Worm (Caenorhabditis elegans) whole organism, L2 larva: ENCODE data around the gene ins-7.
A peak's percentile ranks its signal among the peaks of the same experiment; 100 is the strongest.

ENCODE experiments used
- C34F6.9 ChIP-seq: fragments of 150-350 bp; optimal IDR thresholded peaks from 2 replicates; lab custom pipeline; 2014; ENCODE audit warnings: missing biosample characterization, missing genetic modification characterization
- F13H6.1 ChIP-seq: sonication (generic microtip); optimal IDR thresholded peaks from 2 replicates; lab custom pipeline; 2016; ENCODE audit warnings: missing genetic modification characterization, missing compliant biosample characterization
- Y55F3AM.14 ChIP-seq: fragments of 200-800 bp; sonication (Bioruptor generic); optimal IDR thresholded peaks from 2 replicates; lab custom pipeline; 2018; ENCODE audit warnings: mild to moderate bottlenecking, missing genetic modification characterization, missing compliant biosample characterization
- ZK546.5 ChIP-seq: sonication (generic microtip); optimal IDR thresholded peaks from 2 replicates; lab custom pipeline; 2017; ENCODE audit warnings: missing biosample characterization, missing genetic modification characterization
- alr-1 ChIP-seq: fragments of 150-350 bp; optimal IDR thresholded peaks from 2 replicates; lab custom pipeline; 2014; ENCODE audit warnings: missing biosample characterization, missing genetic modification characterization
- aly-2 ChIP-seq: fragments of 150-350 bp; optimal IDR thresholded peaks from 2 replicates; lab custom pipeline; 2014; ENCODE audit warnings: missing biosample characterization, missing genetic modification characterization
- ama-1 ChIP-seq: fragments of 150-350 bp; optimal IDR thresholded peaks from 2 replicates; lab custom pipeline; 2018; ENCODE audit warnings: inconsistent platforms
- ceh-16 ChIP-seq: fragments of 150-350 bp; optimal IDR thresholded peaks from 2 replicates; lab custom pipeline; 2014; ENCODE audit warnings: missing biosample characterization, missing genetic modification characterization
- ceh-82 ChIP-seq: fragments of 150-350 bp; optimal IDR thresholded peaks from 2 replicates; lab custom pipeline; 2014; ENCODE audit warnings: missing biosample characterization, missing genetic modification characterization
- crh-2 ChIP-seq: sonication (generic microtip); optimal IDR thresholded peaks from 2 replicates; lab custom pipeline; 2017; ENCODE audit warnings: missing biosample characterization, missing genetic modification characterization
- dmd-4 ChIP-seq: sonication (generic microtip); optimal IDR thresholded peaks from 2 replicates; lab custom pipeline; 2017; ENCODE audit warnings: missing biosample characterization, missing genetic modification characterization
- egl-27 ChIP-seq: sonication (generic microtip); optimal IDR thresholded peaks from 3 replicates; lab custom pipeline; 2017; ENCODE audit warnings: missing biosample characterization, missing genetic modification reagents, missing genetic modification characterization
- elt-3 ChIP-seq: sonication (generic microtip); optimal IDR thresholded peaks from 2 replicates; lab custom pipeline; 2017; ENCODE audit warnings: missing biosample characterization, missing genetic modification characterization
- fos-1 ChIP-seq: fragments of 150-350 bp; optimal IDR thresholded peaks from 2 replicates; lab custom pipeline; 2014; ENCODE audit warnings: missing biosample characterization, missing genetic modification characterization
- lin-11 ChIP-seq: fragments of 150-350 bp; sonication (generic microtip); optimal IDR thresholded peaks from 2 replicates; lab custom pipeline; 2014; ENCODE audit warnings: missing biosample characterization, missing genetic modification characterization, inconsistent platforms, mixed read lengths
- lin-13 ChIP-seq: fragments of 150-350 bp; optimal IDR thresholded peaks from 2 replicates; lab custom pipeline; 2014; ENCODE audit warnings: missing biosample characterization, missing genetic modification reagents, missing genetic modification characterization
- lin-39 ChIP-seq: fragments of 150-350 bp; optimal IDR thresholded peaks from 2 replicates; lab custom pipeline; 2014; ENCODE audit warnings: missing biosample characterization, missing genetic modification reagents, missing genetic modification characterization
- lsy-2 ChIP-seq, 2 experiments: fragments of 150-350 bp in 1 of 2; sonication (generic microtip) in 1 of 2; optimal IDR thresholded peaks; 2 replicates each; lab custom pipeline; 2014 to 2017; ENCODE audit warnings: missing biosample characterization in 2 of 2, missing genetic modification characterization in 2 of 2
- mab-5 ChIP-seq: fragments of 150-350 bp; optimal IDR thresholded peaks from 2 replicates; lab custom pipeline; 2014; ENCODE audit warnings: missing biosample characterization, missing genetic modification characterization
- mbf-1 ChIP-seq: sonication (generic microtip); optimal IDR thresholded peaks from 2 replicates; lab custom pipeline; 2017; ENCODE audit warnings: missing biosample characterization, missing genetic modification characterization
- mdl-1 ChIP-seq, 2 experiments: fragments of 150-350 bp in 1 of 2; sonication (generic microtip) in 1 of 2; optimal IDR thresholded peaks; 2 replicates each; lab custom pipeline; 2017; ENCODE audit warnings: missing biosample characterization in 2 of 2, missing genetic modification characterization in 2 of 2
- nhr-10 ChIP-seq: sonication (generic microtip); optimal IDR thresholded peaks from 2 replicates; lab custom pipeline; 2017; ENCODE audit warnings: missing biosample characterization, missing genetic modification characterization
- nhr-12 ChIP-seq: fragments of 150-350 bp; optimal IDR thresholded peaks from 2 replicates; lab custom pipeline; 2014; ENCODE audit warnings: missing biosample characterization, missing genetic modification characterization
- nhr-129 ChIP-seq: fragments of 150-350 bp; optimal IDR thresholded peaks from 2 replicates; lab custom pipeline; 2014; ENCODE audit warnings: missing biosample characterization, missing genetic modification characterization
- nhr-21 ChIP-seq: fragments of 150-350 bp; optimal IDR thresholded peaks from 2 replicates; lab custom pipeline; 2014; ENCODE audit warnings: missing biosample characterization, missing genetic modification characterization
- nhr-23 ChIP-seq: fragments of 150-350 bp; optimal IDR thresholded peaks from 2 replicates; lab custom pipeline; 2014; ENCODE audit warnings: missing biosample characterization, missing genetic modification reagents, missing genetic modification characterization
- nhr-237 ChIP-seq: fragments of 150-350 bp; optimal IDR thresholded peaks from 2 replicates; lab custom pipeline; 2014; ENCODE audit warnings: missing biosample characterization, missing genetic modification characterization
- nhr-77 ChIP-seq: fragments of 150-350 bp; optimal IDR thresholded peaks from 2 replicates; lab custom pipeline; 2014; ENCODE audit warnings: missing biosample characterization, missing genetic modification characterization
- peb-1 ChIP-seq: fragments of 150-350 bp; optimal IDR thresholded peaks from 2 replicates; lab custom pipeline; 2014; ENCODE audit warnings: missing biosample characterization, missing genetic modification characterization
- sem-4 ChIP-seq: fragments of 150-350 bp; optimal IDR thresholded peaks from 2 replicates; lab custom pipeline; 2014; ENCODE audit warnings: missing biosample characterization, missing genetic modification reagents, missing genetic modification characterization
- sma-3 ChIP-seq: sonication (generic microtip); optimal IDR thresholded peaks from 2 replicates; lab custom pipeline; 2016; ENCODE audit warnings: missing genetic modification reagents, missing genetic modification characterization, missing compliant biosample characterization
- sma-9 ChIP-seq, 2 experiments: fragments of 150-350 bp in 1 of 2; sonication (generic microtip) in 1 of 2; optimal IDR thresholded peaks; 2 replicates each; lab custom pipeline; 2014 to 2016; ENCODE audit warnings: missing genetic modification characterization in 2 of 2, mild to moderate bottlenecking in 1 of 2, missing biosample characterization in 1 of 2, missing compliant biosample characterization in 1 of 2, missing genetic modification reagents in 1 of 2, moderate library complexity in 1 of 2
- unc-39 ChIP-seq: fragments of 150-350 bp; optimal IDR thresholded peaks from 2 replicates; lab custom pipeline; 2014; ENCODE audit warnings: missing biosample characterization, missing genetic modification characterization
- ztf-1 ChIP-seq: fragments of 200-800 bp; sonication (Bioruptor generic); conservative IDR thresholded peaks from 2 replicates; pipeline ENCODE4 v1.3.6; 2022; ENCODE audit warnings: missing genetic modification characterization, missing compliant biosample characterization
- ztf-11 ChIP-seq: sonication (generic microtip); optimal IDR thresholded peaks from 2 replicates; lab custom pipeline; 2017; ENCODE audit warnings: missing biosample characterization, missing genetic modification characterization
- ztf-4 ChIP-seq: fragments of 150-350 bp; optimal IDR thresholded peaks from 2 replicates; lab custom pipeline; 2014; ENCODE audit warnings: missing biosample characterization, missing genetic modification characterization

ins-7 gene

DNA sequence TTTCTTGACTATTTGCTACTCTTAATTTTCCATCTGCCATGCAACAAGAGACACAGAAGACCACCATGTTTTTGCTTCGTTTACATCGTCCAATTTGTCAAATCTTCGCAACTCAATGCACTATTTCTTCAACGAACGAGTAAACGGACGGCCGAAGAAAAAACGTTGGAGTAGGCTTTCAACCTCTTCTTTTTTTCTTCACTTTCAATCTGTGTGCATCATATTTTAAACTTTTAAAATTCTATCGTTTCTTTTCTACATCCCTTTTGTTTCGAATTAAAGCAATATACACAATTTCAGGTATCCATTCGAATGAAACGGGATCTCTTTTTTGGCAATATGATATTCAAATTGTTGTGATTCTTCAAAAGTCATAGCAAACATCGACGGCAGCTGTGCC, 24.9 kb downstream of the ins-7 start, which contains the start of gene acc-1:
acc-1 (plus strand) TSS at position 301 of the 400 bp plus-strand sequence.
- TF ChIP-seq nhr-23 (tag; lab: Kevin White, UChicago) (no peak), elt-3 (tag; lab: Kevin White, UChicago) (no peak), Y55F3AM.14 (GFP tag; lab: Kevin White, UChicago) (no peak), nhr-21 (tag; lab: Kevin White, UChicago) (no peak)

DNA sequence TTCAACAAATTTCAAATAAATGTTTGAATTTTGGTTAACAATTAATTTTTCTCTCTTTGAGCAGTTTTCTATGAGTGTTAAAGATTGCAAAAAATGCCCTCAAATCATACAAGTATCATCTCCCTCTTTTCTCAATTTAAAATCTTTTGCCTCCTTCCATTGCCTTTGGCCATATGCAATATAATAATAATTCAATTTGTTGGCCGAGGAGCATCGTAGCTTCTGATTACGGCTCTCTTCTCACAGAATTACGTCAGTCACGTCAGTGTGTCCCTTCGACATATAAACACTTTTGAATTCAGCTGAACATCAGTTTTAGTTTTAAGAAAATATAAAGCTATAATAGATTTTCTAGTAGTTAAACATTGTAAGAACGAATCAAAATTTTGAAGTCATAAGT, 27.1 kb downstream of the ins-7 start:
- TF ChIP-seq alr-1 (tag; lab: Kevin White, UChicago) (no peak), mbf-1 (tag; lab: Kevin White, UChicago) (no peak), ZK546.5 (tag; lab: Kevin White, UChicago) (no peak), ztf-4 (tag; lab: Kevin White, UChicago) (no peak), lin-13 (GFP tag; lab: Kevin White, UChicago) (no peak), C34F6.9 (no peak), ztf-1 (no peak), nhr-129 (tag; lab: Kevin White, UChicago) (no peak), sma-3 (no peak), nhr-12 (tag; lab: Kevin White, UChicago) (no peak), fos-1 (tag; lab: Kevin White, UChicago) (no peak), ama-1 (lab: Kevin White, UChicago) (no peak), ceh-82 (no peak)
- TF ChIP-seq, all 48 proteins: peak for 0

DNA sequence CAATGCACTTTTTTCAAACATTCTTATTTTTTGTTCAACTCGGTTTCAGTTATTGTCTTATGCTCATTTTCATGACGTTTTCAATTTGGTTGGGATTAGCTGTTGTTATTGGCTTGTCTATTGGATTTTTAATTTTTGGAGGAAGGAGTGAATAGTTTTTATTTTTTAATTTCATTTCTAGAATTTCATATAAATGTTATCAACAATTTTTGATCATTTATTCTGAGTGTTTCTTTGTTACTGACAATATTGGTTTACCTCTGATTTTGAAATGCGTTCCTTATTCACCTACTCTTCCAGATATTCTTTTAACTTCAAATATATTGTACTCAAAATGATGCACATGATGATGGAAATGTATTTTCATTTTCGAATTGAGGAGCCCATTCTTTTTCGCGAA, 28.6 kb downstream of the ins-7 start, which contains the start of gene F58G6.7:
F58G6.7 (plus strand) TSS at position 301 of the 400 bp plus-strand sequence.
- TF ChIP-seq nhr-237 (no peak), lin-39 (tag; lab: Kevin White, UChicago) (no peak), sma-3 (no peak), nhr-21 (tag; lab: Kevin White, UChicago) (no peak), unc-39 (tag; lab: Kevin White, UChicago) (no peak), fos-1 (tag; lab: Kevin White, UChicago) (no peak), dmd-4 (tag; lab: Kevin White, UChicago) (no peak), C34F6.9 (no peak), nhr-10 (tag; lab: Kevin White, UChicago) (no peak), F13H6.1 (tag; lab: Kevin White, UChicago) (no peak), peb-1 (tag; lab: Kevin White, UChicago) (no peak), nhr-129 (tag; lab: Kevin White, UChicago) (no peak), alr-1 (tag; lab: Kevin White, UChicago) (no peak), mdl-1 (tag; optimal IDR thresholded peaks at IDR 0.05; lab: Kevin White, UChicago) (no peak), lin-11 (no peak), lsy-2 (tag; optimal IDR thresholded peaks at IDR 0.05; lab: Kevin White, UChicago) (no peak), ceh-16 (tag; lab: Kevin White, UChicago) (no peak), sem-4 (tag; lab: Kevin White, UChicago) (no peak), mab-5 (tag; lab: Kevin White, UChicago) (no peak)

DNA sequence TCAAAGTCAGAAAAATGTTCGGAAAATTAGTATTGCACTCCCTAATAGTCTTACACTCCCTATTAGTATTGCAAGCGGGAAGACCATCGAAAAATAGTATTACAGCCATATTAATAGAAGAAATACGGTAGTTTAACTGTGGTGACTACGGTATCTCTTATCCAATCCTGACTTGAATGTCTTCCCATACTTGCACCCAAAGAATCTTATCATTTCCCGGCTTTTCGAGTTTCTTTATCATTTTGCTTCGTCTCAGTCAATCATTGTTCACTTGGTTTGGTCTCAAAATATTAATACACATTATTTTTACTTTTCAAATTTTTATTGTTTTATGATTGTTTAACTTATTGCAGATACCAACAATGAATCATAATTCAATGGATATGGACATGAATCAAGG, 29.5 kb downstream of the ins-7 start, which contains the start of gene F58G6.3:
F58G6.3 (plus strand) TSS at position 352 of the 400 bp plus-strand sequence.
- no peak for TF ChIP-seq aly-2 (tag; lab: Kevin White, UChicago)
- peak in 1 of 2 experiments; percentile 5 for TF ChIP-seq lsy-2 (tag; optimal IDR thresholded peaks at IDR 0.05; lab: Kevin White, UChicago)

DNA sequence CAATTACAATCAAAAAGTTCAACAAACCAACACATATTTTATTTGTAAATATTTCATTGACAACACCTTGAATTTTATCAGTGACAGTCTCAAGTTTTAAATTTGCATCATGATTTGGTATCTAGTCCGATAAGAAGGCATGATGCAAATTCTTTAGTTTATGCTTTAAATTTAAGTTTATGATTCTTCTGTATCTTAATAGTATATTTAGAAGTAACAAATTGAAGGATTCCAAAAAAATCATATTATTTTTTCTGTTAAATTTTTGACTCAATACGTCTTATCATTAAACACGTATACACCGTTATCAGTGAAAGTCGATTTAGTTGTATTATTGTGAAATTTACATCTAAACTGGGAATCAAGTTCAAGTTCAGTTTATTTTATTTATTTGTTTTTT, 31.4 kb downstream of the ins-7 start, which contains the start of gene chca-1:
chca-1 (plus strand) TSS at position 161 of the 400 bp plus-strand sequence.
- TF ChIP-seq nhr-129 (tag; lab: Kevin White, UChicago) (peak; percentile 75), peb-1 (tag; lab: Kevin White, UChicago) (no peak), lin-11 (no peak), dmd-4 (tag; lab: Kevin White, UChicago) (no peak), nhr-77 (tag; lab: Kevin White, UChicago) (no peak), alr-1 (tag; lab: Kevin White, UChicago) (no peak), lin-13 (GFP tag; lab: Kevin White, UChicago) (no peak), sma-3 (no peak), nhr-21 (tag; lab: Kevin White, UChicago) (no peak), C34F6.9 (no peak), egl-27 (no peak), fos-1 (tag; lab: Kevin White, UChicago) (peak; percentile 93), ztf-11 (tag; lab: Kevin White, UChicago) (no peak), sma-9 (GFP tag; optimal IDR thresholded peaks at IDR 0.05; lab: Kevin White, UChicago) (peak; percentile 34), sma-9 (tag; optimal IDR thresholded peaks at IDR 0.05; lab: Kevin White, UChicago) (no peak), crh-2 (peak; percentile 79), lin-39 (tag; lab: Kevin White, UChicago) (no peak), mdl-1 (tag; optimal IDR thresholded peaks at IDR 0.05; lab: Kevin White, UChicago) (no peak), lsy-2 (tag; optimal IDR thresholded peaks at IDR 0.05; lab: Kevin White, UChicago) (peak in 1 of 2 experiments; percentile 53)
